Fruit fly (Drosophila melanogaster): ENCODE results near the gene muc.

- TF ChIP-seq CG8478 (optimal IDR thresholded peaks at IDR 0.05) (no peak), CTCF (optimal IDR thresholded peaks at IDR 0.05) (no peak)
These were observed 17.1 kb upstream of the muc start, which contains the start of gene CG5181 for dm6 chr2L:7409602-7410001.
